Fruit fly (Drosophila melanogaster) whole organism, embryonic: ENCODE data around the gene shi.

Source experiments
- B-H1 ChIP-seq: fragments of 200-800 bp; sonication (Bioruptor generic); IDR thresholded peaks from 3 replicates; pipeline ENCODE4 v1.3.6; 2022; ENCODE audit warnings: missing biosample characterization, missing genetic modification characterization
- CG10267 ChIP-seq: fragments of 200-800 bp; sonication (Bioruptor generic); optimal IDR thresholded peaks from 2 replicates; lab custom pipeline; 2018; ENCODE audit warnings: missing biosample characterization, mild to moderate bottlenecking, missing genetic modification characterization, moderate library complexity
- CG11504 ChIP-seq: fragments of 200-800 bp; sonication (Bioruptor generic); optimal IDR thresholded peaks from 3 replicates; lab custom pipeline; 2019; ENCODE audit warnings: missing biosample characterization, mild to moderate bottlenecking, missing genetic modification characterization, moderate library complexity
- CG11696 ChIP-seq: fragments of 200-800 bp; sonication (Bioruptor generic); IDR thresholded peaks from 2 replicates; pipeline ENCODE4 v1.3.6; 2022; ENCODE audit warnings: missing biosample characterization, missing genetic modification characterization
- CG12155 ChIP-seq: fragments of 200-800 bp; sonication (Bioruptor generic); optimal IDR thresholded peaks from 3 replicates; lab custom pipeline; 2016; ENCODE audit warnings: missing biosample characterization, missing genetic modification characterization
- CG13287 ChIP-seq: fragments of 200-800 bp; sonication (Bioruptor generic); IDR thresholded peaks from 2 replicates; pipeline ENCODE4 v1.3.6; 2022; ENCODE audit warnings: missing biosample characterization, missing genetic modification characterization; ENCODE audit not compliant: partially characterized antibody
- CG14014 ChIP-seq: fragments of 200-800 bp; sonication (Bioruptor generic); IDR thresholded peaks from 2 replicates; pipeline ENCODE4 v1.3.6; 2022; ENCODE audit warnings: missing biosample characterization, missing genetic modification characterization
- CG1602 ChIP-seq: fragments of 200-800 bp; sonication (Bioruptor generic); optimal IDR thresholded peaks from 3 replicates; lab custom pipeline; 2016; ENCODE audit warnings: missing biosample characterization, missing genetic modification characterization
- CG17912 ChIP-seq: fragments of 200-800 bp; sonication (Bioruptor generic); optimal IDR thresholded peaks from 2 replicates; lab custom pipeline; 2018; ENCODE audit warnings: missing biosample characterization, mild to moderate bottlenecking, missing genetic modification characterization
- CG18262 ChIP-seq: fragments of 200-800 bp; optimal IDR thresholded peaks from 3 replicates; lab custom pipeline; 2019; ENCODE audit warnings: missing biosample characterization, mild to moderate bottlenecking, missing genetic modification characterization, moderate library complexity
- CG18764 ChIP-seq: fragments of 200-800 bp; sonication (Bioruptor generic); optimal IDR thresholded peaks from 3 replicates; lab custom pipeline; 2016; ENCODE audit warnings: missing biosample characterization, missing genetic modification characterization
- CG2875 ChIP-seq: fragments of 200-800 bp; sonication (Bioruptor generic); optimal IDR thresholded peaks from 2 replicates; lab custom pipeline; 2017; ENCODE audit warnings: missing biosample characterization, mild to moderate bottlenecking, missing genetic modification characterization, missing genetic modification reagents
- CG30431 ChIP-seq: fragments of 200-800 bp; sonication (Bioruptor generic); optimal IDR thresholded peaks from 2 replicates; lab custom pipeline; 2017; ENCODE audit warnings: missing biosample characterization, missing genetic modification characterization
- CG31224 ChIP-seq: fragments of 200-800 bp; sonication (Bioruptor generic); IDR thresholded peaks from 2 replicates; pipeline ENCODE4 v1.3.6; 2022; ENCODE audit warnings: missing biosample characterization, missing genetic modification characterization
- CG31441 ChIP-seq: fragments of 200-800 bp; sonication (Bioruptor generic); IDR thresholded peaks from 2 replicates; pipeline ENCODE4 v1.3.6; 2022; ENCODE audit warnings: missing biosample characterization, missing genetic modification characterization
- CG4424 ChIP-seq: fragments of 200-800 bp; sonication (Bioruptor generic); optimal IDR thresholded peaks from 3 replicates; lab custom pipeline; 2016; ENCODE audit warnings: missing biosample characterization, missing genetic modification characterization
- CG4854 ChIP-seq: fragments of 200-800 bp; sonication (Bioruptor generic); optimal IDR thresholded peaks from 2 replicates; lab custom pipeline; 2016; ENCODE audit warnings: missing biosample characterization, missing genetic modification characterization, inconsistent platforms
- CG6272 ChIP-seq: fragments of 200-800 bp; sonication (Bioruptor generic); IDR thresholded peaks from 2 replicates; pipeline ENCODE4 v1.3.6; 2022; ENCODE audit warnings: missing biosample characterization, missing genetic modification characterization
- CG8089 ChIP-seq: fragments of 200-800 bp; sonication (Bioruptor generic); optimal IDR thresholded peaks from 3 replicates; lab custom pipeline; 2016; ENCODE audit warnings: missing biosample characterization, missing genetic modification characterization
- CG8944 ChIP-seq: fragments of 200-800 bp; sonication (Bioruptor generic); optimal IDR thresholded peaks from 3 replicates; lab custom pipeline; 2016; ENCODE audit warnings: missing biosample characterization, missing genetic modification characterization
- CG9727 ChIP-seq: fragments of 200-800 bp; sonication (Bioruptor generic); optimal IDR thresholded peaks from 3 replicates; lab custom pipeline; 2017; ENCODE audit warnings: missing biosample characterization, mild to moderate bottlenecking, missing genetic modification characterization
- CoRest ChIP-seq: fragments of 200-800 bp; sonication (Bioruptor generic); optimal IDR thresholded peaks from 3 replicates; lab custom pipeline; 2018; ENCODE audit warnings: missing biosample characterization, mild to moderate bottlenecking, missing genetic modification characterization, moderate library complexity
- Dll ChIP-seq: fragments of 200-800 bp; sonication (Bioruptor generic); IDR thresholded peaks from 4 replicates; pipeline ENCODE4 v1.3.6; 2022; ENCODE audit warnings: missing biosample characterization, missing genetic modification characterization; ENCODE audit not compliant: partially characterized antibody
- Drgx ChIP-seq: fragments of 200-800 bp; sonication (Bioruptor generic); IDR thresholded peaks from 2 replicates; pipeline ENCODE4 v1.3.6; 2022; ENCODE audit warnings: missing biosample characterization, missing genetic modification characterization
- HLH54F ChIP-seq: fragments of 200-800 bp; sonication (Bioruptor generic); optimal IDR thresholded peaks from 3 replicates; lab custom pipeline; 2016; ENCODE audit warnings: missing biosample characterization, missing genetic modification characterization
- Med ChIP-seq: fragments of 200-800 bp; sonication (Bioruptor generic); peaks from one replicate; lab custom pipeline; 2016; ENCODE audit warnings: missing biosample characterization, missing genetic modification characterization, mild to moderate bottlenecking, inconsistent platforms, moderate library complexity
- Myb ChIP-seq: fragments of 200-800 bp; sonication (Bioruptor generic); optimal IDR thresholded peaks from 2 replicates; lab custom pipeline; 2016; ENCODE audit warnings: missing biosample characterization, missing genetic modification characterization
- Oaz ChIP-seq: fragments of 200-800 bp; sonication (Bioruptor generic); IDR thresholded peaks from 2 replicates; pipeline ENCODE4 v1.3.6; 2022; ENCODE audit warnings: missing biosample characterization, missing genetic modification characterization
- Optix ChIP-seq: fragments of 200-800 bp; sonication (Bioruptor generic); IDR thresholded peaks from 3 replicates; pipeline ENCODE4 v1.3.6; 2022; ENCODE audit warnings: missing biosample characterization, missing genetic modification characterization
- Scr ChIP-seq: fragments of 200-800 bp; sonication (Bioruptor generic); IDR thresholded peaks from 2 replicates; pipeline ENCODE4 v1.3.6; 2022; ENCODE audit warnings: missing biosample characterization, missing genetic modification characterization; ENCODE audit not compliant: partially characterized antibody
- Stat92E ChIP-seq, 3 experiments: fragments of >200 bp in 2 of 3; fragments of 200-800 bp in 1 of 3; sonication (Bioruptor generic) in 1 of 3; optimal IDR thresholded peaks; 2 replicates each; lab custom pipeline; 2017 to 2019; ENCODE audit warnings: missing biosample characterization in 3 of 3, missing genetic modification characterization in 3 of 3, mild to moderate bottlenecking in 1 of 3, moderate library complexity in 1 of 3
- ab ChIP-seq: fragments of 200-800 bp; sonication (Bioruptor generic); optimal IDR thresholded peaks from 2 replicates; lab custom pipeline; 2016; ENCODE audit warnings: missing biosample characterization, missing genetic modification characterization
- ac ChIP-seq: fragments of 200-800 bp; sonication (Bioruptor generic); optimal IDR thresholded peaks from 3 replicates; lab custom pipeline; 2017; ENCODE audit warnings: missing biosample characterization, mild to moderate bottlenecking, missing genetic modification characterization
- ase ChIP-seq: fragments of 200-800 bp; sonication (Bioruptor generic); IDR thresholded peaks from 3 replicates; pipeline ENCODE4 v1.3.6; 2022; ENCODE audit warnings: missing biosample characterization, missing genetic modification characterization
- bab2 ChIP-seq: fragments of 200-800 bp; sonication (Bioruptor generic); optimal IDR thresholded peaks from 2 replicates; lab custom pipeline; 2016; ENCODE audit warnings: missing biosample characterization, missing genetic modification characterization
- bowl ChIP-seq: fragments of 200-800 bp; sonication (Bioruptor generic); IDR thresholded peaks from 2 replicates; pipeline ENCODE4 v1.3.6; 2022; ENCODE audit warnings: missing biosample characterization, missing genetic modification characterization
- dati ChIP-seq: fragments of 200-800 bp; sonication (Bioruptor generic); IDR thresholded peaks from 2 replicates; pipeline ENCODE4 v1.3.6; 2022; ENCODE audit warnings: missing biosample characterization, missing genetic modification characterization
- dysf ChIP-seq: fragments of 200-800 bp; sonication (Bioruptor generic); IDR thresholded peaks from 3 replicates; pipeline ENCODE4 v1.3.6; 2022; ENCODE audit warnings: missing biosample characterization, missing genetic modification characterization
- exex ChIP-seq: fragments of 200-800 bp; sonication (Bioruptor generic); optimal IDR thresholded peaks from 4 replicates; lab custom pipeline; 2018; ENCODE audit warnings: missing biosample characterization, mild to moderate bottlenecking, missing genetic modification characterization, moderate library complexity
- eyg ChIP-seq: fragments of 200-800 bp; sonication (Bioruptor generic); optimal IDR thresholded peaks from 3 replicates; lab custom pipeline; 2016; ENCODE audit warnings: missing biosample characterization, missing genetic modification characterization
- gem ChIP-seq: fragments of 200-800 bp; sonication (Bioruptor generic); optimal IDR thresholded peaks from 2 replicates; lab custom pipeline; 2019; ENCODE audit warnings: missing biosample characterization, mild to moderate bottlenecking, missing genetic modification characterization, moderate library complexity
- gro ChIP-seq: fragments of 200-800 bp; sonication (Bioruptor generic); optimal IDR thresholded peaks from 2 replicates; lab custom pipeline; 2016; ENCODE audit warnings: missing biosample characterization, missing genetic modification characterization
- insv ChIP-seq, 2 experiments: fragments of 200-800 bp; sonication (Bioruptor generic); optimal IDR thresholded peaks; 3 replicates each; lab custom pipeline; 2016 to 2018; ENCODE audit warnings: missing biosample characterization in 2 of 2, missing genetic modification characterization in 2 of 2
- jumu ChIP-seq: fragments of 200-800 bp; sonication (Bioruptor generic); optimal IDR thresholded peaks from 3 replicates; lab custom pipeline; 2016; ENCODE audit warnings: missing biosample characterization, missing genetic modification characterization
- mam ChIP-seq: fragments of 200-800 bp; sonication (Bioruptor generic); optimal IDR thresholded peaks from 3 replicates; lab custom pipeline; 2016; ENCODE audit warnings: missing biosample characterization, missing genetic modification characterization
- row ChIP-seq: fragments of 200-800 bp; sonication (Bioruptor generic); IDR thresholded peaks from 3 replicates; pipeline ENCODE4 v1.3.6; 2022; ENCODE audit warnings: missing biosample characterization, missing genetic modification characterization
- wdn ChIP-seq: fragments of 200-800 bp; sonication (Bioruptor generic); IDR thresholded peaks from 2 replicates; pipeline ENCODE4 v1.3.6; 2022; ENCODE audit warnings: missing biosample characterization, missing genetic modification characterization
- wor ChIP-seq: fragments of 200-800 bp; sonication (Bioruptor generic); IDR thresholded peaks from 2 replicates; pipeline ENCODE4 v1.3.6; 2022; ENCODE audit warnings: missing biosample characterization, missing genetic modification characterization
- zen2 ChIP-seq: fragments of 200-800 bp; sonication (Bioruptor generic); IDR thresholded peaks from 3 replicates; pipeline ENCODE4 v1.3.6; 2022; ENCODE audit warnings: missing biosample characterization, missing genetic modification characterization; ENCODE audit not compliant: partially characterized antibody

Gene shi

DNA sequence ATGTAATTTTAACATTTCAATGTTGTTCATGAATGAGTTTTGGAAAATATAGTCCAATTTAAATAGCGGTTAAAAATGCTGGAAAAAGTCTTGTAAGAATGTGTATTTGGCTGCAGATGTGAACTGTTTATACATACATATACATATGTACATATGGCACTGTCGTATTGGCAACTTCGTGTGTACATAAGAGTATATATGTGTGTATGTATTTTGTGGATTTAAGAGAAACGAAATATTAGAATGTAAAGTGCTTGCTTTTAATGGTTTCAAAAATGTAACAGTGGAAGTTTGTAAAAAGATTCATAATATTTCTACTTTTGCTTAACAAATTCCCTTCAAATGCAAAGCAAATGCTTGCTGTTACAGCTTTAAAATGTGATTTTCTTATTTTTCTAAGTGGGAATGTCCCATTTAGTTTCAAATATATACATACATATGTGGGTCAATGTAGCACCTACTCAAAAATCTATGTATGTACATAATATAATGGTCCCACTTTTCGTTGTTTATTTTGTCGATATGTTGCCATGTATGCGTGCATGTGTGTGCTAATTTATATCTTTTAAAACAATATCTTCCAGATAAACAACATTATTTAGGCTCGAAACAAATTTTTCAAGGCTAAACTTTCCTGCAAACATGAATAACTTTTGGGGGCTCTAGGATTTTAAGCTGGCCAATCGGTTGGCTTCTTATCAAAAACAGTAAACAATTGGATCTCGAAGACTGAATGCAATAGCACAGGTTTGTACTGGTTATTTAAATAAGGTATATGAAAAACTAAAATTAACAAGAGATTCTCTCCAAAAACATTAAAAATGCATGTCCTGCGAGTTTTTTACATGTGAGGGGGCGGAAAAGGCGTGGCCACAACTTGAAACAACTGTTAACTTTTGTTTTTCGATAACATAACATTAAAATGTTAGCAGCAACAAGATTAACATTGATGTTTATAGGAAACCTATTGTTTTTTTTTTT is 20.8 kb upstream of the shi start (continued):
- TF ChIP-seq CG13287 (no peak), Med (peak; percentile 92), CG1602 (GFP tag; lab: Kevin White, UChicago) (peak; percentile 40), CG14014 (GFP tag; lab: Robert Waterston, UW) (peak; percentile 79; the same call in 1 of the 2 replicates), CG2875 (no peak), bowl (GFP tag; lab: Robert Waterston, UW) (no peak), jumu (no peak), exex (tag; lab: Kevin White, UChicago) (no peak), mam (GFP tag; lab: Kevin White, UChicago) (peak; percentile 4), CG8944 (GFP tag; lab: Kevin White, UChicago) (no peak), CG10267 (tag; lab: Kevin White, UChicago) (peak; percentile 15), CG4424 (GFP tag; lab: Kevin White, UChicago) (no peak), CG9727 (peak; percentile 63), bab2 (GFP tag; lab: Kevin White, UChicago) (peak; percentile 51), ac (GFP tag; lab: Kevin White, UChicago) (no peak), Scr (GFP tag; lab: Robert Waterston, UW) (no peak), wdn (GFP tag; lab: Robert Waterston, UW) (peak; percentile 31; the same call in 1 of the 2 replicates), gro (GFP tag; lab: Kevin White, UChicago) (peak; percentile 16), CG11696 (no peak; the same call in 1 of the 2 replicates), CG11504 (tag; lab: Kevin White, UChicago) (no peak), dysf (GFP tag; lab: Robert Waterston, UW) (no peak), HLH54F (GFP tag; lab: Kevin White, UChicago) (no peak), CG4854 (GFP tag; lab: Kevin White, UChicago) (peak; percentile 50), CG17912 (GFP tag; lab: Kevin White, UChicago) (peak; percentile 78), Dll (no peak), CG12155 (peak; percentile 10), B-H1 (GFP tag; lab: Robert Waterston, UW) (peak; percentile 14; the same call in 1 of the 3 replicates), CG6272 (GFP tag; lab: Robert Waterston, UW) (no peak), insv (GFP tag; optimal IDR thresholded peaks at IDR 0.05; lab: Kevin White, UChicago) (peak in 1 of 2 experiments; percentile 84), CG18262 (tag; lab: Kevin White, UChicago) (peak; percentile 20), zen2 (GFP tag; lab: Robert Waterston, UW) (no peak), gem (tag; lab: Kevin White, UChicago) (no peak), row (GFP tag; lab: Robert Waterston, UW) (no peak), CG31224 (GFP tag; lab: Robert Waterston, UW) (no peak), Myb (GFP tag; lab: Kevin White, UChicago) (peak; percentile 15), Optix (no peak), eyg (GFP tag; lab: Kevin White, UChicago) (peak; percentile 54), ase (no peak), CG30431 (no peak), Drgx (GFP tag; lab: Robert Waterston, UW) (no peak), CG31441 (GFP tag; lab: Robert Waterston, UW) (no peak), Stat92E (GFP tag; optimal IDR thresholded peaks at IDR 0.05; lab: Kevin White, UChicago) (no peak), dati (GFP tag; lab: Robert Waterston, UW) (no peak), ab (GFP tag; lab: Kevin White, UChicago) (no peak), wor (GFP tag; lab: Robert Waterston, UW) (no peak), Oaz (no peak), CG8089 (GFP tag; lab: Kevin White, UChicago) (peak; percentile 53), CG18764 (peak; percentile 54), CoRest (tag; lab: Kevin White, UChicago) (no peak)
